Worm (Caenorhabditis elegans) whole organism, L1 larva: ENCODE measurements around the gene fbxa-128.

Experiments
- C34B4.2 ChIP-seq: sonication (generic microtip); optimal IDR thresholded peaks from 2 replicates; lab custom pipeline; 2017; ENCODE audit warnings: mild to moderate bottlenecking, missing genetic modification characterization, missing compliant biosample characterization
- Y116A8C.19 ChIP-seq: sonication (generic microtip); optimal IDR thresholded peaks from 2 replicates; lab custom pipeline; 2016; ENCODE audit warnings: missing compliant biosample characterization, missing genetic modification characterization, borderline replicate concordance
- alr-1 ChIP-seq: fragments of 200-800 bp; sonication (Bioruptor generic); optimal IDR thresholded peaks from 2 replicates; lab custom pipeline; 2018; ENCODE audit warnings: borderline replicate concordance, mild to moderate bottlenecking, missing genetic modification characterization, missing compliant biosample characterization
- aly-2 ChIP-seq: fragments of 150-350 bp; optimal IDR thresholded peaks from 2 replicates; lab custom pipeline; 2014; ENCODE audit warnings: missing biosample characterization, missing genetic modification characterization
- ceh-8 ChIP-seq: fragments of 200-800 bp; sonication (Bioruptor generic); optimal IDR thresholded peaks from 2 replicates; lab custom pipeline; 2018; ENCODE audit warnings: mild to moderate bottlenecking, missing genetic modification characterization, moderate library complexity, missing compliant biosample characterization
- ceh-82 ChIP-seq, 3 experiments: fragments of 150-350 bp in 1 of 3; sonication (generic microtip) in 2 of 3; optimal IDR thresholded peaks; 2 replicates each; lab custom pipeline; 2014 to 2017; ENCODE audit warnings: missing biosample characterization in 3 of 3, missing genetic modification characterization in 3 of 3
- ceh-88 ChIP-seq: fragments of 200-800 bp; sonication (Bioruptor generic); IDR thresholded peaks from 2 replicates; pipeline ENCODE4 v1.3.6; 2022; ENCODE audit warnings: missing genetic modification characterization, missing compliant biosample characterization
- dpl-1 ChIP-seq, 3 experiments: fragments of 150-350 bp in 2 of 3; sonication (generic microtip) in 1 of 3; optimal IDR thresholded peaks; 2 replicates each; lab custom pipeline; 2014 to 2017; ENCODE audit warnings: missing biosample characterization in 3 of 3, missing genetic modification characterization in 3 of 3, missing genetic modification reagents in 3 of 3
- efl-1 ChIP-seq, 4 experiments: fragments of 150-350 bp; optimal IDR thresholded peaks in 3 of 4; peaks in 1 of 4; 1 replicate in 1 of 4; 2 replicates in 3 of 4; lab custom pipeline; 2014; ENCODE audit warnings: missing biosample characterization in 2 of 4, missing genetic modification characterization in 2 of 4, missing genetic modification reagents in 2 of 4
- egl-13 ChIP-seq: sonication (generic microtip); optimal IDR thresholded peaks from 2 replicates; lab custom pipeline; 2016; ENCODE audit warnings: missing genotype, missing genetic modification reagents, missing genetic modification characterization, missing compliant biosample characterization
- egl-27 ChIP-seq, 2 experiments: fragments of 150-350 bp in 1 of 2; sonication (generic microtip); optimal IDR thresholded peaks; 3 replicates each; lab custom pipeline; 2017 to 2018; ENCODE audit warnings: missing biosample characterization in 2 of 2, missing genetic modification characterization in 2 of 2, missing genetic modification reagents in 2 of 2
- elt-3 ChIP-seq, 6 experiments: fragments of 150-350 bp in 1 of 6; sonication (generic microtip); optimal IDR thresholded peaks; 2 replicates each; lab custom pipeline; 2017 to 2018; ENCODE audit warnings: missing biosample characterization in 6 of 6, missing genetic modification characterization in 6 of 6, inconsistent platforms in 1 of 6
- ets-5 ChIP-seq: fragments of 200-800 bp; sonication (Bioruptor generic); IDR thresholded peaks from 2 replicates; pipeline ENCODE4 v1.3.6; 2022; ENCODE audit warnings: missing genetic modification characterization, missing compliant biosample characterization
- fkh-4 ChIP-seq: sonication (generic microtip); optimal IDR thresholded peaks from 2 replicates; lab custom pipeline; 2016; ENCODE audit warnings: missing compliant biosample characterization, missing genetic modification characterization, borderline replicate concordance
- fos-1 ChIP-seq: fragments of 150-350 bp; optimal IDR thresholded peaks from 2 replicates; lab custom pipeline; 2014; ENCODE audit warnings: missing biosample characterization, missing genetic modification characterization
- hlh-4 ChIP-seq: sonication (generic microtip); optimal IDR thresholded peaks from 2 replicates; lab custom pipeline; 2016; ENCODE audit warnings: mild to moderate bottlenecking, missing genetic modification characterization, missing compliant biosample characterization
- hpl-2 ChIP-seq: fragments of 150-350 bp; optimal IDR thresholded peaks from 2 replicates; lab custom pipeline; 2014; ENCODE audit warnings: missing biosample characterization, missing genetic modification reagents, missing genetic modification characterization
- irx-1 ChIP-seq: sonication (generic microtip); optimal IDR thresholded peaks from 2 replicates; lab custom pipeline; 2016; ENCODE audit warnings: missing genetic modification characterization, missing compliant biosample characterization
- jun-1 ChIP-seq: fragments of 150-350 bp; optimal IDR thresholded peaks from 2 replicates; lab custom pipeline; 2014; ENCODE audit warnings: missing biosample characterization, missing genetic modification reagents, missing genetic modification characterization
- lsy-2 ChIP-seq, 2 experiments: fragments of 150-350 bp; optimal IDR thresholded peaks; 2 replicates each; lab custom pipeline; 2014; ENCODE audit warnings: missing biosample characterization in 2 of 2, missing genetic modification characterization in 2 of 2
- mab-9 ChIP-seq: fragments of 200-800 bp; sonication (Bioruptor generic); IDR thresholded peaks from 2 replicates; pipeline ENCODE4 v1.3.6; 2022; ENCODE audit warnings: missing genetic modification reagents, missing genetic modification characterization, missing compliant biosample characterization
- mdl-1 ChIP-seq, 2 experiments: fragments of 150-350 bp; optimal IDR thresholded peaks; 2 replicates each; lab custom pipeline; 2014 to 2017; ENCODE audit warnings: missing biosample characterization in 2 of 2, missing genetic modification characterization in 2 of 2, inconsistent platforms in 1 of 2
- mep-1 ChIP-seq: fragments of 150-350 bp; optimal IDR thresholded peaks from 2 replicates; lab custom pipeline; 2014; ENCODE audit warnings: missing biosample characterization, missing genetic modification characterization
- nhr-12 ChIP-seq: sonication (generic microtip); optimal IDR thresholded peaks from 2 replicates; lab custom pipeline; 2017; ENCODE audit warnings: missing biosample characterization, missing genetic modification characterization
- nhr-20 ChIP-seq: sonication (generic microtip); optimal IDR thresholded peaks from 2 replicates; lab custom pipeline; 2016; ENCODE audit warnings: mild to moderate bottlenecking, missing genetic modification characterization, missing compliant biosample characterization
- nhr-237 ChIP-seq: fragments of 150-350 bp; optimal IDR thresholded peaks from 2 replicates; lab custom pipeline; 2014; ENCODE audit warnings: missing biosample characterization, missing genetic modification characterization
- nhr-28 ChIP-seq: fragments of 150-350 bp; optimal IDR thresholded peaks from 2 replicates; lab custom pipeline; 2014; ENCODE audit warnings: missing biosample characterization, missing genetic modification characterization
- nhr-47 ChIP-seq: sonication (generic microtip); optimal IDR thresholded peaks from 2 replicates; lab custom pipeline; 2016; ENCODE audit warnings: mild to moderate bottlenecking, missing genetic modification characterization, moderate library complexity, missing compliant biosample characterization
- nhr-76 ChIP-seq: sonication (generic microtip); optimal IDR thresholded peaks from 2 replicates; lab custom pipeline; 2017; ENCODE audit warnings: missing biosample characterization, missing genetic modification characterization
- nhr-77 ChIP-seq: fragments of 150-350 bp; optimal IDR thresholded peaks from 2 replicates; lab custom pipeline; 2014; ENCODE audit warnings: missing biosample characterization, missing genetic modification characterization
- nhr-84 ChIP-seq: sonication (generic microtip); optimal IDR thresholded peaks from 2 replicates; lab custom pipeline; 2017; ENCODE audit warnings: missing biosample characterization, missing genetic modification characterization
- nhr-90 ChIP-seq: sonication (generic microtip); optimal IDR thresholded peaks from 2 replicates; lab custom pipeline; 2016; ENCODE audit warnings: mild to moderate bottlenecking, missing genetic modification characterization, missing compliant biosample characterization; ENCODE audit not compliant: poor library complexity
- pag-3 ChIP-seq: sonication (generic microtip); optimal IDR thresholded peaks from 2 replicates; lab custom pipeline; 2017; ENCODE audit warnings: missing genetic modification characterization, mild to moderate bottlenecking, missing compliant biosample characterization, antibody characterized with exemption, borderline replicate concordance; ENCODE audit not compliant: insufficient read depth
- pax-3 ChIP-seq: fragments of 200-800 bp; sonication (Bioruptor generic); optimal IDR thresholded peaks from 2 replicates; lab custom pipeline; 2018; ENCODE audit warnings: mild to moderate bottlenecking, missing genetic modification characterization, moderate library complexity, missing compliant biosample characterization
- pqm-1 ChIP-seq: sonication (generic microtip); optimal IDR thresholded peaks from 3 replicates; lab custom pipeline; 2017; ENCODE audit warnings: missing biosample characterization, missing genetic modification characterization
- rnt-1 ChIP-seq: sonication (generic microtip); optimal IDR thresholded peaks from 2 replicates; lab custom pipeline; 2016; ENCODE audit warnings: mild to moderate bottlenecking, missing genetic modification characterization, moderate library complexity, missing compliant biosample characterization
- snu-23 ChIP-seq: sonication (generic microtip); optimal IDR thresholded peaks from 2 replicates; lab custom pipeline; 2016; ENCODE audit warnings: missing genetic modification characterization, missing compliant biosample characterization
- sox-4 ChIP-seq: sonication (generic microtip); optimal IDR thresholded peaks from 2 replicates; lab custom pipeline; 2016; ENCODE audit warnings: missing genetic modification characterization, missing compliant biosample characterization
- sptf-1 ChIP-seq: fragments of 150-350 bp; optimal IDR thresholded peaks from 2 replicates; lab custom pipeline; 2014; ENCODE audit warnings: missing biosample characterization, missing genetic modification characterization
- swsn-7 ChIP-seq: sonication (generic microtip); optimal IDR thresholded peaks from 2 replicates; lab custom pipeline; 2016; ENCODE audit warnings: missing genetic modification characterization, missing compliant biosample characterization
- tlp-1 ChIP-seq: fragments of 150-350 bp; optimal IDR thresholded peaks from 2 replicates; lab custom pipeline; 2014; ENCODE audit warnings: missing biosample characterization, missing genetic modification characterization
- unc-130 ChIP-seq: fragments of 150-350 bp; optimal IDR thresholded peaks from 2 replicates; lab custom pipeline; 2017; ENCODE audit warnings: missing biosample characterization, missing genetic modification characterization, inconsistent platforms
- unc-30 ChIP-seq: sonication (generic microtip); optimal IDR thresholded peaks from 2 replicates; lab custom pipeline; 2017; ENCODE audit warnings: missing biosample characterization, missing genetic modification characterization
- unc-62 ChIP-seq: fragments of 150-350 bp; optimal IDR thresholded peaks from 2 replicates; lab custom pipeline; 2014; ENCODE audit warnings: missing biosample characterization, missing genetic modification reagents, missing genetic modification characterization
- xbp-1 ChIP-seq: sonication (generic microtip); optimal IDR thresholded peaks from 2 replicates; lab custom pipeline; 2016; ENCODE audit warnings: missing genetic modification characterization, missing compliant biosample characterization
- zip-4 ChIP-seq: fragments of 200-800 bp; sonication (Bioruptor generic); optimal IDR thresholded peaks from 2 replicates; lab custom pipeline; 2018; ENCODE audit warnings: mild to moderate bottlenecking, missing genetic modification characterization, moderate library complexity, missing compliant biosample characterization
- ztf-11 ChIP-seq, 2 experiments: sonication (generic microtip); optimal IDR thresholded peaks; 2 replicates each; lab custom pipeline; 2016 to 2017; ENCODE audit warnings: missing genetic modification characterization in 2 of 2, missing biosample characterization in 1 of 2, missing compliant biosample characterization in 1 of 2
- ztf-4 ChIP-seq: fragments of 150-350 bp; optimal IDR thresholded peaks from 2 replicates; lab custom pipeline; 2014; ENCODE audit warnings: missing biosample characterization, missing genetic modification characterization

The fbxa-128 gene

DNA sequence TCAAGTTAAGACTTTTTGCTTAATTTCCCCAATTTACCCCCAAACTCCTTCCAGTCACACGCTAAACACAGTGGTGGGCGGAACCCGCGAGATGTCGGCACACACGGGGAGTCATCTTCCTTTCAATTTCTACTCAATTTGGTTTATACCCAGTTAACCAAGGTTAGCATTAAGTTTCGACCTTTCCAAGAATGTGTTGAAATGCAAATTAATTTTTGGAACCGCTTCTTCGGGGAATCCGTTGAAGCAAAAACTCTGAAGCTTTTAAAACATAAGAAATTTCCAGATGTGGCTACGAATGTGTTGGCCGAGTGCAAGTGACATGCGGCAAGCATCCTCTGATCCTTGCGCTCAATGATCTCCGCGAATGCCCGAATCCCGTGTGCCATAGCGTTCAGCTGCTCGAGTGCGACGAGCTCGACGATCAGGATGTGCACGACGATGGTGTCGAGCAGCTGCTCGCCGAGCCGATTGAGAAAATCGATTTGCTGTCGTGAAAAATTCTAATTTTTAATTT is 48.0 kb downstream of the fbxa-128 start (continued):
- TF ChIP-seq hlh-4 (tag; lab: Kevin White, UChicago) (no peak), fkh-4 (tag; lab: Kevin White, UChicago) (no peak), xbp-1 (no peak), jun-1 (no peak)

DNA sequence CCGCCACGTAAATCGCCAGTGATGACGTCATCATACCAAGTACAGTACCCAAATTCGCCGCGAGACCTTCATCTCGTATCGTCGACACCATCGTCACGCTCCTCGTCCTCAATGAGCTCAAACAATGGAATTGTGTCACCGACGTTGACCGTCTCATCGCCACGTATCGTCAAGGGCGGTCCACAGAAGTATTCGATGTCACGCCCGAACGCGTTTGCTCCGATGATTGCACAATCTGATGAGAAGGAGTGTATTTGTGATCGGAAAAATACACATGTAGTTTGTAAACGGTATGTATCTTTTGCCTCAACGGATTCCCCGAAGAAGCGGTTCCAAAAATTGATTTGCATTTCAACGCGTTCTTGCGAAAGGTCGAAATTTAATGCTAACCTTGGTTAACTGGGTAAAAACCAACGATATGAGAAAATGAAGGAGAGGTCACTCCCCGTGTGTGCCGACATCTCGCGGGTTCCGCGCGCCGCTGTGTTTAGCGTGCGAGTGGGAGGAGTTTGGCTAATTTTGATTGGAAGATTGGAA is 48.7 kb downstream of the fbxa-128 start:
- peak; percentile 22 for TF ChIP-seq mep-1 (tag; lab: Kevin White, UChicago)
- TF ChIP-seq egl-27 (tag; optimal IDR thresholded peaks at IDR 0.05; lab: Kevin White, UChicago): no peak
- TF ChIP-seq aly-2 (tag; lab: Kevin White, UChicago): no peak
- TF ChIP-seq ztf-4: no peak
- TF ChIP-seq tlp-1 (tag; lab: Kevin White, UChicago): no peak
- TF ChIP-seq pqm-1 (tag; lab: Kevin White, UChicago): no peak
- no peak for TF ChIP-seq ets-5 (GFP tag; lab: Robert Waterston, UW)
- TF ChIP-seq nhr-76 (tag; lab: Kevin White, UChicago): no peak
- TF ChIP-seq unc-30: no peak
- no peak for TF ChIP-seq nhr-84 (tag; lab: Kevin White, UChicago)
- TF ChIP-seq ceh-82 (tag; optimal IDR thresholded peaks at IDR 0.05; lab: Kevin White, UChicago): peak in 1 of 3 experiments; percentile 2
- TF ChIP-seq snu-23: peak; percentile 54
- TF ChIP-seq sox-4 (tag; lab: Kevin White, UChicago): no peak
- TF ChIP-seq mab-9 (GFP tag; lab: Robert Waterston, UW): no peak; the same call in 1 of the 2 replicates
- TF ChIP-seq hpl-2 (GFP tag; lab: Kevin White, UChicago): no peak
- TF ChIP-seq ceh-8 (GFP tag; lab: Kevin White, UChicago): no peak
- peak; percentile 8 to 36 for TF ChIP-seq lsy-2 (tag; optimal IDR thresholded peaks at IDR 0.05; lab: Kevin White, UChicago)
- no peak for TF ChIP-seq nhr-28 (tag; lab: Kevin White, UChicago)
- TF ChIP-seq ceh-88 (GFP tag; lab: Robert Waterston, UW): no peak; the same call in 1 of the 2 replicates
- peak; percentile 51 for TF ChIP-seq nhr-77 (tag; lab: Kevin White, UChicago)
- peak; percentile 67 for TF ChIP-seq swsn-7 (tag; lab: Kevin White, UChicago)
- peak; percentile 43 for TF ChIP-seq nhr-20
- TF ChIP-seq fos-1 (tag; lab: Kevin White, UChicago): peak; percentile 5
- TF ChIP-seq alr-1 (tag; lab: Kevin White, UChicago): no peak
- no peak for TF ChIP-seq jun-1
- TF ChIP-seq zip-4 (GFP tag; lab: Kevin White, UChicago): peak; percentile 37
- peak in 1 of 2 experiments; percentile 47 for TF ChIP-seq ztf-11 (tag; optimal IDR thresholded peaks at IDR 0.05; lab: Kevin White, UChicago)
- TF ChIP-seq elt-3 (tag; optimal IDR thresholded peaks at IDR 0.05; lab: Kevin White, UChicago): peak in 2 of 6 experiments; percentile 9 to 38
- no peak for TF ChIP-seq Y116A8C.19 (tag; lab: Kevin White, UChicago)
- TF ChIP-seq unc-62 (GFP tag; lab: Kevin White, UChicago): no peak
- no peak for TF ChIP-seq mdl-1 (tag; optimal IDR thresholded peaks at IDR 0.05; lab: Kevin White, UChicago)
- TF ChIP-seq C34B4.2 (tag; lab: Kevin White, UChicago): no peak
- TF ChIP-seq pag-3 (tag; lab: Kevin White, UChicago): no peak
- peak; percentile 64 for TF ChIP-seq rnt-1 (tag; lab: Kevin White, UChicago)
- TF ChIP-seq dpl-1 (GFP tag; optimal IDR thresholded peaks at IDR 0.05; lab: Kevin White, UChicago): peak in 2 of 3 experiments; percentile 3 to 23
- TF ChIP-seq xbp-1: peak; percentile 12
- TF ChIP-seq sptf-1 (tag; lab: Kevin White, UChicago): no peak
- no peak for TF ChIP-seq nhr-12 (tag; lab: Kevin White, UChicago)
- TF ChIP-seq hlh-4 (tag; lab: Kevin White, UChicago): no peak
- TF ChIP-seq nhr-47: peak; percentile 75
- TF ChIP-seq fkh-4 (tag; lab: Kevin White, UChicago): no peak
- no peak for TF ChIP-seq pax-3 (tag; lab: Kevin White, UChicago)
- TF ChIP-seq irx-1 (tag; lab: Kevin White, UChicago): peak; percentile 60
- TF ChIP-seq efl-1 (optimal IDR thresholded peaks at IDR 0.05; lab: Kevin White, UChicago): peak; percentile 28 to 58
- peak in 1 of 2 experiments; percentile 93 for TF ChIP-seq efl-1 (GFP tag; optimal IDR thresholded peaks at IDR 0.05 in 1 of 2; lab: Kevin White, UChicago)
- no peak for TF ChIP-seq egl-13
- TF ChIP-seq nhr-237 (tag; lab: Kevin White, UChicago): no peak
- TF ChIP-seq nhr-90 (tag; lab: Kevin White, UChicago): peak; percentile 86
- TF ChIP-seq unc-130 (tag; lab: Kevin White, UChicago): no peak
